Worm (Caenorhabditis elegans) whole organism, L1 larva: ENCODE results near the gene mdt-4.

Experiments used
- C04F5.9 ChIP-seq: sonication (generic microtip); optimal IDR thresholded peaks from 2 replicates; lab custom pipeline; 2016; ENCODE audit warnings: missing genetic modification characterization, missing compliant biosample characterization
- Y116A8C.19 ChIP-seq: sonication (generic microtip); optimal IDR thresholded peaks from 2 replicates; lab custom pipeline; 2016; ENCODE audit warnings: missing compliant biosample characterization, missing genetic modification characterization, borderline replicate concordance
- alr-1 ChIP-seq: fragments of 200-800 bp; sonication (Bioruptor generic); optimal IDR thresholded peaks from 2 replicates; lab custom pipeline; 2018; ENCODE audit warnings: borderline replicate concordance, mild to moderate bottlenecking, missing genetic modification characterization, missing compliant biosample characterization
- ceh-63 ChIP-seq: fragments of 200-800 bp; sonication (Bioruptor generic); optimal IDR thresholded peaks from 2 replicates; lab custom pipeline; 2018; ENCODE audit warnings: mild to moderate bottlenecking, missing genetic modification characterization, missing compliant biosample characterization
- ceh-82 ChIP-seq, 3 experiments: fragments of 150-350 bp in 1 of 3; sonication (generic microtip) in 2 of 3; optimal IDR thresholded peaks; 2 replicates each; lab custom pipeline; 2014 to 2017; ENCODE audit warnings: missing biosample characterization in 3 of 3, missing genetic modification characterization in 3 of 3
- ceh-88 ChIP-seq: fragments of 200-800 bp; sonication (Bioruptor generic); IDR thresholded peaks from 2 replicates; pipeline ENCODE4 v1.3.6; 2022; ENCODE audit warnings: missing genetic modification characterization, missing compliant biosample characterization
- ceh-90 ChIP-seq: sonication (generic microtip); optimal IDR thresholded peaks from 2 replicates; lab custom pipeline; 2016; ENCODE audit warnings: missing genetic modification characterization, missing compliant biosample characterization
- dpl-1 ChIP-seq, 3 experiments: fragments of 150-350 bp in 2 of 3; sonication (generic microtip) in 1 of 3; optimal IDR thresholded peaks; 2 replicates each; lab custom pipeline; 2014 to 2017; ENCODE audit warnings: missing biosample characterization in 3 of 3, missing genetic modification characterization in 3 of 3, missing genetic modification reagents in 3 of 3
- dsc-1 ChIP-seq: sonication (generic microtip); optimal IDR thresholded peaks from 2 replicates; lab custom pipeline; 2016; ENCODE audit warnings: mild to moderate bottlenecking, missing genetic modification characterization, missing compliant biosample characterization
- efl-1 ChIP-seq, 4 experiments: fragments of 150-350 bp; optimal IDR thresholded peaks in 3 of 4; peaks in 1 of 4; 1 replicate in 1 of 4; 2 replicates in 3 of 4; lab custom pipeline; 2014; ENCODE audit warnings: missing biosample characterization in 2 of 4, missing genetic modification characterization in 2 of 4, missing genetic modification reagents in 2 of 4
- efl-3 ChIP-seq: fragments of 200-800 bp; sonication (Bioruptor generic); optimal IDR thresholded peaks from 2 replicates; lab custom pipeline; 2018; ENCODE audit warnings: mild to moderate bottlenecking, missing genetic modification characterization, missing compliant biosample characterization
- egl-27 ChIP-seq, 2 experiments: fragments of 150-350 bp in 1 of 2; sonication (generic microtip); optimal IDR thresholded peaks; 3 replicates each; lab custom pipeline; 2017 to 2018; ENCODE audit warnings: missing biosample characterization in 2 of 2, missing genetic modification characterization in 2 of 2, missing genetic modification reagents in 2 of 2
- fkh-10 ChIP-seq: sonication (generic microtip); optimal IDR thresholded peaks from 2 replicates; lab custom pipeline; 2017; ENCODE audit warnings: missing biosample characterization, missing genetic modification reagents, missing genetic modification characterization
- fkh-4 ChIP-seq: sonication (generic microtip); optimal IDR thresholded peaks from 2 replicates; lab custom pipeline; 2016; ENCODE audit warnings: missing compliant biosample characterization, missing genetic modification characterization, borderline replicate concordance
- fkh-8 ChIP-seq: sonication (generic microtip); optimal IDR thresholded peaks from 2 replicates; lab custom pipeline; 2016; ENCODE audit warnings: mild to moderate bottlenecking, missing genetic modification characterization, missing compliant biosample characterization
- hpl-2 ChIP-seq: fragments of 150-350 bp; optimal IDR thresholded peaks from 2 replicates; lab custom pipeline; 2014; ENCODE audit warnings: missing biosample characterization, missing genetic modification reagents, missing genetic modification characterization
- isw-1 ChIP-seq: fragments of 200-800 bp; sonication (Bioruptor generic); IDR thresholded peaks from 2 replicates; pipeline ENCODE4 v1.3.6; 2022; ENCODE audit warnings: missing genetic modification characterization, missing compliant biosample characterization
- lin-13 ChIP-seq: fragments of 150-350 bp; optimal IDR thresholded peaks from 2 replicates; lab custom pipeline; 2014; ENCODE audit warnings: missing biosample characterization, missing genetic modification reagents, missing genetic modification characterization
- lin-14 ChIP-seq: fragments of 200-800 bp; sonication (Bioruptor generic); optimal IDR thresholded peaks from 2 replicates; lab custom pipeline; 2018; ENCODE audit warnings: mild to moderate bottlenecking, missing genetic modification characterization, moderate library complexity, missing compliant biosample characterization
- lin-15B ChIP-seq: fragments of 150-350 bp; sonication (generic microtip); optimal IDR thresholded peaks from 3 replicates; lab custom pipeline; 2014; ENCODE audit warnings: missing biosample characterization, missing genetic modification characterization
- lin-39 ChIP-seq: fragments of 150-350 bp; optimal IDR thresholded peaks from 2 replicates; lab custom pipeline; 2014; ENCODE audit warnings: missing biosample characterization, missing genetic modification reagents, missing genetic modification characterization
- lsy-2 ChIP-seq, 2 experiments: fragments of 150-350 bp; optimal IDR thresholded peaks; 2 replicates each; lab custom pipeline; 2014; ENCODE audit warnings: missing biosample characterization in 2 of 2, missing genetic modification characterization in 2 of 2
- mab-9 ChIP-seq: fragments of 200-800 bp; sonication (Bioruptor generic); IDR thresholded peaks from 2 replicates; pipeline ENCODE4 v1.3.6; 2022; ENCODE audit warnings: missing genetic modification reagents, missing genetic modification characterization, missing compliant biosample characterization
- mdl-1 ChIP-seq, 2 experiments: fragments of 150-350 bp; optimal IDR thresholded peaks; 2 replicates each; lab custom pipeline; 2014 to 2017; ENCODE audit warnings: missing biosample characterization in 2 of 2, missing genetic modification characterization in 2 of 2, inconsistent platforms in 1 of 2
- nhr-11 ChIP-seq: fragments of 150-350 bp; optimal IDR thresholded peaks from 2 replicates; lab custom pipeline; 2014; ENCODE audit warnings: missing biosample characterization, missing genetic modification characterization
- nhr-19 ChIP-seq: fragments of 200-800 bp; sonication (Bioruptor generic); conservative IDR thresholded peaks from 2 replicates; pipeline ENCODE4 v1.3.6; 2022; ENCODE audit warnings: missing genetic modification characterization, missing compliant biosample characterization
- nhr-237 ChIP-seq: fragments of 150-350 bp; optimal IDR thresholded peaks from 2 replicates; lab custom pipeline; 2014; ENCODE audit warnings: missing biosample characterization, missing genetic modification characterization
- nhr-47 ChIP-seq: sonication (generic microtip); optimal IDR thresholded peaks from 2 replicates; lab custom pipeline; 2016; ENCODE audit warnings: mild to moderate bottlenecking, missing genetic modification characterization, moderate library complexity, missing compliant biosample characterization
- nhr-84 ChIP-seq: sonication (generic microtip); optimal IDR thresholded peaks from 2 replicates; lab custom pipeline; 2017; ENCODE audit warnings: missing biosample characterization, missing genetic modification characterization
- nhr-85 ChIP-seq: sonication (generic microtip); peaks from one replicate; lab custom pipeline; 2016; ENCODE audit warnings: missing genetic modification characterization, inconsistent platforms, missing compliant biosample characterization
- pax-3 ChIP-seq: fragments of 200-800 bp; sonication (Bioruptor generic); optimal IDR thresholded peaks from 2 replicates; lab custom pipeline; 2018; ENCODE audit warnings: mild to moderate bottlenecking, missing genetic modification characterization, moderate library complexity, missing compliant biosample characterization
- rnt-1 ChIP-seq: sonication (generic microtip); optimal IDR thresholded peaks from 2 replicates; lab custom pipeline; 2016; ENCODE audit warnings: mild to moderate bottlenecking, missing genetic modification characterization, moderate library complexity, missing compliant biosample characterization
- snpc-4 ChIP-seq: fragments of 150-350 bp; optimal IDR thresholded peaks from 2 replicates; lab custom pipeline; 2014; ENCODE audit warnings: missing biosample characterization, missing genetic modification characterization
- swsn-7 ChIP-seq: sonication (generic microtip); optimal IDR thresholded peaks from 2 replicates; lab custom pipeline; 2016; ENCODE audit warnings: missing genetic modification characterization, missing compliant biosample characterization
- tbx-2 ChIP-seq: sonication (generic microtip); optimal IDR thresholded peaks from 2 replicates; lab custom pipeline; 2016; ENCODE audit warnings: missing genetic modification characterization, missing compliant biosample characterization
- tlp-1 ChIP-seq: fragments of 150-350 bp; optimal IDR thresholded peaks from 2 replicates; lab custom pipeline; 2014; ENCODE audit warnings: missing biosample characterization, missing genetic modification characterization
- unc-130 ChIP-seq: fragments of 150-350 bp; optimal IDR thresholded peaks from 2 replicates; lab custom pipeline; 2017; ENCODE audit warnings: missing biosample characterization, missing genetic modification characterization, inconsistent platforms
- unc-30 ChIP-seq: sonication (generic microtip); optimal IDR thresholded peaks from 2 replicates; lab custom pipeline; 2017; ENCODE audit warnings: missing biosample characterization, missing genetic modification characterization
- unc-62 ChIP-seq: fragments of 150-350 bp; optimal IDR thresholded peaks from 2 replicates; lab custom pipeline; 2014; ENCODE audit warnings: missing biosample characterization, missing genetic modification reagents, missing genetic modification characterization
- vab-15 ChIP-seq: sonication (generic microtip); optimal IDR thresholded peaks from 2 replicates; lab custom pipeline; 2017; ENCODE audit warnings: missing genotype, mild to moderate bottlenecking, missing genetic modification characterization, missing compliant biosample characterization
- xbp-1 ChIP-seq: sonication (generic microtip); optimal IDR thresholded peaks from 2 replicates; lab custom pipeline; 2016; ENCODE audit warnings: missing genetic modification characterization, missing compliant biosample characterization

mdt-4 gene

DNA sequence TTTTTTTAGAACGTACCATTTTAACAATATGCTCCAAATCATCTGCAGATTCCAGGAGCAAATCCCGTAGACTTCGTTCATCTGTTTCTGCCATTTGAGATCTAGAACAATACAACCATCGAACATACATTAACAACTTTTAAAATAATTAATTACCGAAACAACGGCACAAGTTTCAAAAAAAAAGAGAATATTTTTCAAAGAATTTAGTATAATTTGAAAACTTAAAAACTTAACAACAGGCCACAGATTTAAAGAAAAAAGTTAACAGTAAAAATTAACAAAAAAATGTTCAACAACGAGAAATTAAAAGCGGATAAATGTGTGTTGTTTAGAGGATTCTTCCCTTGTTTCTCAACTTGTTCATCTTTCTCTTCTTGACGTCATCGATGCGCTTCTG lies at the start of gene mdt-4:
Gene mdt-4 (minus strand): TSS at position 101 of the 400 bp plus-strand sequence.
- TF ChIP-seq lin-13 (GFP tag; lab: Kevin White, UChicago) = no peak
- no peak for TF ChIP-seq unc-130 (tag; lab: Kevin White, UChicago)
- TF ChIP-seq Y116A8C.19 (tag; lab: Kevin White, UChicago) = no peak

DNA sequence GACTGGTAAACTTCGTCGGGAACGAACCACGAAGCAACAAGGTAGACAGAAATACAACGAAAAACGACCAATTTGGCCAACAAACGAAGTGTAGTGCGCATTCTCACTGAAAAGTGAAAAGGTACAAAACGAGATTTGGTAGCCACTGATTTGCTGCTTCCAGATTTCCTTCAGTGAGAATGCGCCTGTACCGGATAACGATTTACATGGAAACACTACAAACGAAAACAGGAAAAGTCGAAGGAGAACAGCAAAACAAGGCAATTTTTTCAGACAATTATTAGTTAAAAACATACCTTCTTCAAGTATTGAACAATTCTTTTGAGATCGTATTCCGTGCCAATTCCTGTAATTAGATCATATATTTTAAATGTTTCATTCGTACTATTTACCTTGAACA lies 49.2 kb upstream of the mdt-4 start, which contains the start of gene pigb-1:
Gene pigb-1 (minus strand): TSS at position 101 of the 400 bp plus-strand sequence.
- no peak for TF ChIP-seq nhr-85 (tag; lab: Kevin White, UChicago)
- TF ChIP-seq unc-30 (tag; lab: Kevin White, UChicago) = no peak
- TF ChIP-seq rnt-1 (tag; lab: Kevin White, UChicago) = no peak
- no peak for TF ChIP-seq ceh-82 (tag; optimal IDR thresholded peaks at IDR 0.05; lab: Kevin White, UChicago)
- TF ChIP-seq fkh-8 (tag; lab: Kevin White, UChicago) = no peak
- TF ChIP-seq C04F5.9 (tag; lab: Kevin White, UChicago) = no peak
- TF ChIP-seq lin-13 (GFP tag; lab: Kevin White, UChicago) = no peak
- no peak for TF ChIP-seq dsc-1
- no peak for TF ChIP-seq snpc-4 (tag; lab: Kevin White, UChicago)
- TF ChIP-seq vab-15 (tag; lab: Kevin White, UChicago) = no peak
- no peak for TF ChIP-seq isw-1 (GFP tag; lab: Robert Waterston, UW)
- no peak for TF ChIP-seq mab-9

DNA sequence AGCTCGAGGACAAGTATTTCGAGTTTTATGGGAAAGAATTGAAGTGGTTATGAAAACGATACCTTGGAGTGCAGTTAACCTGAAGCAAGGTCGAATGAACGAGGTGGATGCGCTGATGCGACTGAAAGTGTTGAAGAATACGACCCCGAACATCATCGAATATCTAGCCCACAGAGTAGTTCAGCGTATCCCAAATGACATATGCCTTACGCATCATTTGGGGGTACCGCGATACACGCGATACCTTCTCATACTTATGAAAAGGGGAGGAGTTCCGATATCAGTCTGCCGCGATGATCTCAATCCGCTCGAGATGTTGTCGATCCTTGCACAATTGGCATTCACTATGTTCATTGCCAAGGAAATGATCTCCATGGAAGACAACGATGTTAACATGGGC lies 46.1 kb upstream of the mdt-4 start, which contains the start of gene T27F7.12:
Gene T27F7.12 (plus strand): TSS at position 301 of the 400 bp plus-strand sequence.
- no peak for TF ChIP-seq fkh-4 (tag; lab: Kevin White, UChicago)
- TF ChIP-seq ceh-63 (GFP tag; lab: Kevin White, UChicago) = no peak
- no peak for TF ChIP-seq snpc-4 (tag; lab: Kevin White, UChicago)
- no peak for TF ChIP-seq unc-62 (GFP tag; lab: Kevin White, UChicago)
- TF ChIP-seq nhr-19 (GFP tag; lab: Robert Waterston, UW) = no peak
- TF ChIP-seq efl-1 (optimal IDR thresholded peaks at IDR 0.05; lab: Kevin White, UChicago) = no peak
- TF ChIP-seq efl-1 (GFP tag; optimal IDR thresholded peaks at IDR 0.05 in 1 of 2; lab: Kevin White, UChicago) = no peak
- TF ChIP-seq lin-39 (tag; lab: Kevin White, UChicago) = no peak
- TF ChIP-seq vab-15 (tag; lab: Kevin White, UChicago) = no peak
- TF ChIP-seq efl-3 (GFP tag; lab: Kevin White, UChicago) = no peak
- TF ChIP-seq tlp-1 (tag; lab: Kevin White, UChicago) = no peak
- no peak for TF ChIP-seq lin-14 (GFP tag; lab: Kevin White, UChicago)
- TF ChIP-seq nhr-237 (tag; lab: Kevin White, UChicago) = no peak
- no peak for TF ChIP-seq nhr-84 (tag; lab: Kevin White, UChicago)
- TF ChIP-seq fkh-10 (GFP tag; lab: Kevin White, UChicago) = no peak
- TF ChIP-seq nhr-11 (tag; lab: Kevin White, UChicago) = no peak
- TF ChIP-seq dpl-1 (GFP tag; optimal IDR thresholded peaks at IDR 0.05; lab: Kevin White, UChicago) = no peak
- TF ChIP-seq pax-3 (tag; lab: Kevin White, UChicago) = no peak
- TF ChIP-seq mdl-1 (tag; optimal IDR thresholded peaks at IDR 0.05; lab: Kevin White, UChicago) = no peak

DNA sequence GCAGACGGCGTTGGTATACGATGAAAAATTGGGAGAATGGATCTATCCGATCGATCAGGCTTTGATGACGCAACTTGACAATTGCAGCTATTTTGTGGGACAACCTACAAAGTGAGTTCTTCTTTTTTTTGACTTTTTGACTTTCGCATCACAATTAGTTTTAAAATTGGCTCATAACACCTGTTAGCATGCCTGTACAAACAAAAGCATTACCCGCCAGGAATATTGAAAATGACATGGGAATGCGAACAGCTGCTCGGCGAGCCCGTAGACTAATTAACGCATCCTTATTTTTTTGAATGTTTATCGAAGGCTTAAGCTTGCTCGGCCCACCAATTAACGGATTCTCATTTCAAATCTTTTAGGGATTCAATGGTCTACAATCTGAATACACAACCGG lies 43.5 kb upstream of the mdt-4 start:
- TF ChIP-seq lsy-2 (tag; optimal IDR thresholded peaks at IDR 0.05; lab: Kevin White, UChicago) (no peak), alr-1 (no peak), hpl-2 (no peak), tbx-2 (tag; lab: Kevin White, UChicago) (no peak), nhr-85 (tag; lab: Kevin White, UChicago) (no peak), lin-39 (tag; lab: Kevin White, UChicago) (no peak), lin-15B (no peak), egl-27 (tag; optimal IDR thresholded peaks at IDR 0.05; lab: Kevin White, UChicago) (no peak), nhr-47 (no peak), ceh-88 (GFP tag; lab: Robert Waterston, UW) (no peak), swsn-7 (tag; lab: Kevin White, UChicago) (no peak), xbp-1 (tag; lab: Kevin White, UChicago) (no peak), ceh-90 (tag; lab: Kevin White, UChicago) (no peak)
